Fruit fly (Drosophila melanogaster): Measurements from ENCODE around the gene cysu.

Gene cysu

DNA sequence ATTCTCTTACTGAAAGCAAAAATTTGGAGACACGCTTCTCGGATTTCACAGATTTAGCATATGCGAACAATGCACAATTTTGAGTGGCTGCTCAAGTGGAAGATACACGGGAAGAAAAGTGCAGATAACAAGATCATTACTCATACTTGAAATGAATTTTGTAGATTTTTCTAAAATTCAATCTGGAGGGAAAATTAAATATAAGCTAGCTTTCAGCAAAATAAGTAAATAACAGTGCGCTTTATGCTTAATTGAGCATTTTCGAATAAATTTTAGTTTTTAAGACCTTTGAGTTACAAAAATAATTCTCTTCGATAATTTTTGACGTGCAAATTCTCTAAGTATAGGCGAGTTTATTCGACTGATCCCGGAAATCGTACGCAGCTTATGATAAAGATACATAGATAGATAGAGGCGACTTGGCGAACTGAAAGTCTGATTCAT is 24.9 kb upstream of the cysu start (continued):
- TF ChIP-seq ss (GFP tag; optimal IDR thresholded peaks at IDR 0.05) (peak; percentile 44 to 67), CG11762 (GFP tag; optimal IDR thresholded peaks at IDR 0.05; ENCODE audit: insufficient read depth) (peak; percentile 77), esn (GFP tag; optimal IDR thresholded peaks at IDR 0.05) (peak; percentile 72), Eip93F (GFP tag; optimal IDR thresholded peaks at IDR 0.05) (no peak), CG3032 (tag; optimal IDR thresholded peaks at IDR 0.05) (peak; percentile 39), Eip75B (GFP tag; optimal IDR thresholded peaks at IDR 0.05) (peak; percentile 77), CG9139 (GFP tag; optimal IDR thresholded peaks at IDR 0.05) (no peak), Hr39 (GFP tag; optimal IDR thresholded peaks at IDR 0.05) (peak; percentile 50), Sox14 (GFP tag; optimal IDR thresholded peaks at IDR 0.05) (peak; percentile 39), CG16779 (tag; optimal IDR thresholded peaks at IDR 0.05) (peak; percentile 17), achi (GFP tag; optimal IDR thresholded peaks at IDR 0.05) (peak; percentile 52), Sox15 (GFP tag; optimal IDR thresholded peaks at IDR 0.05) (peak; percentile 19), Smox (GFP tag; optimal IDR thresholded peaks at IDR 0.05) (peak; percentile 39), Sox102F (GFP tag; optimal IDR thresholded peaks at IDR 0.05) (peak; percentile 14), Eip78C (GFP tag) (peak; percentile 96), CG8632 (GFP tag; optimal IDR thresholded peaks at IDR 0.05) (peak; percentile 29), Hr38 (GFP tag; optimal IDR thresholded peaks at IDR 0.05) (no peak), dac (GFP tag; optimal IDR thresholded peaks at IDR 0.05) (peak; percentile 34), Blimp-1 (GFP tag; optimal IDR thresholded peaks at IDR 0.05) (peak; percentile 31), CG8119 (GFP tag; IDR thresholded peaks at IDR 0.05) (peak; percentile 54; the same call in 1 of the 3 replicates), dsx (GFP tag; optimal IDR thresholded peaks at IDR 0.05; ENCODE audit: poor library complexity, severe bottlenecking) (peak; percentile 69), CG34406 (GFP tag; optimal IDR thresholded peaks at IDR 0.05) (peak; percentile 36), CG11294 (GFP tag; IDR thresholded peaks at IDR 0.05) (no peak; the same call in 1 of the 2 replicates), topi (GFP tag; optimal IDR thresholded peaks at IDR 0.05) (peak; percentile 84), net (GFP tag; optimal IDR thresholded peaks at IDR 0.05) (peak; percentile 52), CG1621 (tag; optimal IDR thresholded peaks at IDR 0.05) (peak; percentile 20), CG32006 (GFP tag; optimal IDR thresholded peaks at IDR 0.05) (peak; percentile 69), CG15336 (GFP tag; IDR thresholded peaks at IDR 0.05) (peak; percentile 48), CG7368 (GFP tag; optimal IDR thresholded peaks at IDR 0.05) (peak; percentile 56), fd59A (GFP tag; optimal IDR thresholded peaks at IDR 0.05) (no peak), lz (GFP tag; optimal IDR thresholded peaks at IDR 0.05) (peak; percentile 63), CG6792 (GFP tag; optimal IDR thresholded peaks at IDR 0.05) (peak; percentile 64), vri (GFP tag; optimal IDR thresholded peaks at IDR 0.05) (no peak), CG3919 (GFP tag; optimal IDR thresholded peaks at IDR 0.05) (peak; percentile 83)

DNA sequence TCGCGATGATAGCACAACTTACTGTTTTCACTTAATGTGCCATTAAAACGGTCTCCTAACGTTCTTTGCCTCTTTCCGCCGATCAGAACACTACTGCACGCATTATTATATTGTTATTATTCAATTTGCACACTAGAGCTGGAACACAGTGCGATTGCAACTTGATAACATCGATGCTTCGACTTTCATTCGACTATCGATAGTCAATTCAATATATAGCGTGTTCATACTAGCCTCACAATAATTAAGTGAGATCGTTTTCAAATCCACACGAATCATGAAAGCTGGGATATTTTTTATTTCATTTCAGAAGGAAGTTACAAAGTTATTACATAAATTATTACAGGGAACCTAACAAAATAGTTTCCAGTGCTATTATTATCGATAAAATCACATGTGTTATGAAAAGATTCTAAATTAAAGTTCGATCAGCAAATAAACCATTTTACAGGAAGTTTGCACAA is 24.2 kb upstream of the cysu start:
- no peak for TF ChIP-seq Lpt (GFP tag; optimal IDR thresholded peaks at IDR 0.05)
- TF ChIP-seq Hr4 (GFP tag; optimal IDR thresholded peaks at IDR 0.05), result peak; percentile 74
- TF ChIP-seq CG8632 (GFP tag; optimal IDR thresholded peaks at IDR 0.05), result no peak
- peak; percentile 23 for TF ChIP-seq acj6 (GFP tag; optimal IDR thresholded peaks at IDR 0.05)
- TF ChIP-seq Sox102F (GFP tag; optimal IDR thresholded peaks at IDR 0.05), result peak; percentile 14
- no peak for TF ChIP-seq Sox15 (GFP tag; optimal IDR thresholded peaks at IDR 0.05)
- TF ChIP-seq ss (GFP tag; optimal IDR thresholded peaks at IDR 0.05), result no peak
- TF ChIP-seq vri (GFP tag; optimal IDR thresholded peaks at IDR 0.05), result peak; percentile 92
- no peak for TF ChIP-seq CG8119 (GFP tag; IDR thresholded peaks at IDR 0.05)
- peak; percentile 54 for TF ChIP-seq Sox14 (GFP tag; optimal IDR thresholded peaks at IDR 0.05)
- TF ChIP-seq Hr38 (GFP tag; optimal IDR thresholded peaks at IDR 0.05), result no peak
- TF ChIP-seq fd85E (GFP tag; optimal IDR thresholded peaks at IDR 0.05), result no peak
- peak; percentile 70 for TF ChIP-seq eg (GFP tag; IDR thresholded peaks at IDR 0.05)
- no peak for TF ChIP-seq CG11762 (GFP tag; optimal IDR thresholded peaks at IDR 0.05; ENCODE audit: insufficient read depth)
- TF ChIP-seq topi (GFP tag; optimal IDR thresholded peaks at IDR 0.05), result peak; percentile 10
- peak; percentile 22 for TF ChIP-seq Eip75B (GFP tag; optimal IDR thresholded peaks at IDR 0.05)
- TF ChIP-seq CG6808 (GFP tag; optimal IDR thresholded peaks at IDR 0.05), result no peak
- TF ChIP-seq CG6276 (GFP tag; optimal IDR thresholded peaks at IDR 0.05), result no peak
- no peak for TF ChIP-seq fd59A (GFP tag; optimal IDR thresholded peaks at IDR 0.05)
- TF ChIP-seq CG8319 (GFP tag; optimal IDR thresholded peaks at IDR 0.05), result no peak
- TF ChIP-seq net (GFP tag; optimal IDR thresholded peaks at IDR 0.05), result no peak
- peak; percentile 50 for TF ChIP-seq Eip78C (GFP tag)
- no peak for TF ChIP-seq CG11294 (GFP tag; IDR thresholded peaks at IDR 0.05)
- no peak for TF ChIP-seq Gug (GFP tag; IDR thresholded peaks at IDR 0.05)
- TF ChIP-seq achi (GFP tag; optimal IDR thresholded peaks at IDR 0.05), result peak; percentile 28
- no peak for TF ChIP-seq CG10669 (GFP tag; optimal IDR thresholded peaks at IDR 0.05)
- no peak for TF ChIP-seq spab (GFP tag; optimal IDR thresholded peaks at IDR 0.05)
- TF ChIP-seq CG1621 (tag; optimal IDR thresholded peaks at IDR 0.05), result no peak
- TF ChIP-seq CG16779 (tag; optimal IDR thresholded peaks at IDR 0.05), result no peak
- no peak for TF ChIP-seq dac (GFP tag; optimal IDR thresholded peaks at IDR 0.05)
- TF ChIP-seq CG31627 (GFP tag; optimal IDR thresholded peaks at IDR 0.05), result peak; percentile 46
- no peak for TF ChIP-seq dsx (GFP tag; optimal IDR thresholded peaks at IDR 0.05; ENCODE audit: poor library complexity, severe bottlenecking)
- no peak for TF ChIP-seq CG3919 (GFP tag; optimal IDR thresholded peaks at IDR 0.05)
- TF ChIP-seq Smox (GFP tag; optimal IDR thresholded peaks at IDR 0.05), result peak; percentile 57
- TF ChIP-seq CG6792 (GFP tag; optimal IDR thresholded peaks at IDR 0.05), result no peak

All from whole organism, prepupa.